2 worm cellular contexts compared by ENCODE assay signal in genomic region chrX:14841030-14841429, ce11.
A peak's percentile ranks its signal among the peaks of the same experiment; 100 is the strongest.
TF ChIP-seq lines count a peak whose summit lies in the region.

No protein-coding gene starts in this region.

TF ChIP-seq in whole organism, L1 larva, 84 proteins besides CTCF, POLR2A, EP300 and RAD21 (continued from another document):
- TF ChIP-seq nhr-20 (tag; optimal IDR thresholded peaks at IDR 0.05; lab: Kevin White, UChicago) (peak; percentile 91), mdl-1 (tag; optimal IDR thresholded peaks at IDR 0.05; lab: Kevin White, UChicago) (peak; percentile 44 to 92), jun-1 (tag; optimal IDR thresholded peaks at IDR 0.05; lab: Kevin White, UChicago) (peak; percentile 89), pqm-1 (tag; optimal IDR thresholded peaks at IDR 0.05; lab: Kevin White, UChicago) (no peak), nhr-77 (tag; optimal IDR thresholded peaks at IDR 0.05; lab: Kevin White, UChicago) (peak; percentile 94), fos-1 (tag; optimal IDR thresholded peaks at IDR 0.05; lab: Kevin White, UChicago) (peak; percentile 91), lin-39 (tag; optimal IDR thresholded peaks at IDR 0.05; lab: Kevin White, UChicago) (peak; percentile 15), pag-3 (tag; optimal IDR thresholded peaks at IDR 0.05; lab: Kevin White, UChicago; ENCODE audit: borderline replicate concordance, insufficient read depth) (peak; percentile 15), ztf-4 (tag; optimal IDR thresholded peaks at IDR 0.05; lab: Kevin White, UChicago) (peak; percentile 78), hlh-4 (tag; optimal IDR thresholded peaks at IDR 0.05; lab: Kevin White, UChicago) (no peak), dpl-1 (GFP tag; optimal IDR thresholded peaks at IDR 0.05; lab: Kevin White, UChicago) (peak; percentile 74 to 86 (median 75)), vab-15 (tag; optimal IDR thresholded peaks at IDR 0.05; lab: Kevin White, UChicago) (no peak), C34B4.2 (tag; optimal IDR thresholded peaks at IDR 0.05; lab: Kevin White, UChicago) (no peak), ceh-8 (GFP tag; optimal IDR thresholded peaks at IDR 0.05; lab: Kevin White, UChicago) (peak; percentile 57), tbx-2 (tag; optimal IDR thresholded peaks at IDR 0.05; lab: Kevin White, UChicago) (peak; percentile 92), isw-1 (GFP tag; IDR thresholded peaks at IDR 0.05; lab: Robert Waterston, UW) (peak; percentile 73), nhr-90 (tag; optimal IDR thresholded peaks at IDR 0.05; lab: Kevin White, UChicago; ENCODE audit: poor library complexity) (peak; percentile 57), nhr-47 (tag; optimal IDR thresholded peaks at IDR 0.05; lab: Kevin White, UChicago) (peak; percentile 86), skn-1 (tag; optimal IDR thresholded peaks at IDR 0.05; lab: Kevin White, UChicago) (peak; percentile 87), sup-37 (GFP tag; optimal IDR thresholded peaks at IDR 0.05; lab: Kevin White, UChicago) (peak; percentile 38), fkh-4 (tag; optimal IDR thresholded peaks at IDR 0.05; lab: Kevin White, UChicago; ENCODE audit: borderline replicate concordance) (no peak), hlh-17 (GFP tag; optimal IDR thresholded peaks at IDR 0.05; lab: Kevin White, UChicago; ENCODE audit: borderline replicate concordance) (no peak)

TF ChIP-seq in whole organism, young adult, 124 proteins besides CTCF, POLR2A, EP300 and RAD21 (continued from another document):
- TF ChIP-seq C06A6.2 (GFP tag; conservative IDR thresholded peaks at IDR 0.05; lab: Robert Waterston, UW) = peak; percentile 52; the same call in 1 of the 2 replicates
- TF ChIP-seq pbrm-1 (GFP tag; IDR thresholded peaks at IDR 0.05; lab: Robert Waterston, UW) = no peak; the same call in 1 of the 2 replicates
